Worm (Caenorhabditis elegans) whole organism, late embryonic: ENCODE measurements around the gene F14F9.6.

Experiments
- C08G9.2 ChIP-seq: sonication (generic microtip); optimal IDR thresholded peaks from 2 replicates; lab custom pipeline; 2016; ENCODE audit warnings: mild to moderate bottlenecking, missing genetic modification characterization, moderate library complexity, missing compliant biosample characterization
- C38D4.7 ChIP-seq: fragments of 200-800 bp; sonication (Bioruptor generic); optimal IDR thresholded peaks from 2 replicates; lab custom pipeline; 2018; ENCODE audit warnings: mild to moderate bottlenecking, missing genetic modification characterization, moderate library complexity, missing compliant biosample characterization
- F13H6.1 ChIP-seq: sonication (generic microtip); optimal IDR thresholded peaks from 2 replicates; lab custom pipeline; 2016; ENCODE audit warnings: missing genetic modification characterization, missing compliant biosample characterization
- K09A11.1 ChIP-seq: sonication (generic microtip); optimal IDR thresholded peaks from 2 replicates; lab custom pipeline; 2017; ENCODE audit warnings: antibody characterized with exemption, mild to moderate bottlenecking, missing genetic modification characterization, missing compliant biosample characterization; ENCODE audit not compliant: insufficient read depth
- T23F11.4 ChIP-seq: fragments of 200-800 bp; sonication (Bioruptor generic); optimal IDR thresholded peaks from 2 replicates; lab custom pipeline; 2018; ENCODE audit warnings: mild to moderate bottlenecking, missing genetic modification characterization, missing compliant biosample characterization
- Y22D7AL.16 ChIP-seq: sonication (generic microtip); optimal IDR thresholded peaks from 2 replicates; lab custom pipeline; 2016; ENCODE audit warnings: missing genetic modification characterization, missing compliant biosample characterization
- ahr-1 ChIP-seq: sonication (generic microtip); optimal IDR thresholded peaks from 2 replicates; lab custom pipeline; 2016; ENCODE audit warnings: missing genetic modification characterization, missing compliant biosample characterization
- ceh-14 ChIP-seq: sonication (generic microtip); optimal IDR thresholded peaks from 2 replicates; lab custom pipeline; 2016; ENCODE audit warnings: missing genotype, missing genetic modification characterization, missing compliant biosample characterization
- ceh-18 ChIP-seq: sonication (generic microtip); optimal IDR thresholded peaks from 2 replicates; lab custom pipeline; 2016; ENCODE audit warnings: missing genetic modification characterization, missing compliant biosample characterization
- ceh-19 ChIP-seq: fragments of 200-800 bp; sonication (Bioruptor generic); optimal IDR thresholded peaks from 2 replicates; lab custom pipeline; 2018; ENCODE audit warnings: mild to moderate bottlenecking, missing genetic modification characterization, missing compliant biosample characterization
- ceh-22 ChIP-seq: sonication (generic microtip); optimal IDR thresholded peaks from 2 replicates; lab custom pipeline; 2017; ENCODE audit warnings: missing biosample characterization, missing genetic modification characterization
- ceh-24 ChIP-seq: sonication (generic microtip); optimal IDR thresholded peaks from 2 replicates; lab custom pipeline; 2016; ENCODE audit warnings: mild to moderate bottlenecking, missing genetic modification characterization, missing compliant biosample characterization
- ceh-30 ChIP-seq: fragments of 150-350 bp; optimal IDR thresholded peaks from 2 replicates; lab custom pipeline; 2014; ENCODE audit warnings: missing biosample characterization, missing genetic modification characterization
- ceh-31 ChIP-seq: sonication (generic microtip); optimal IDR thresholded peaks from 2 replicates; lab custom pipeline; 2016; ENCODE audit warnings: missing genetic modification characterization, missing compliant biosample characterization
- ceh-34 ChIP-seq: sonication (generic microtip); optimal IDR thresholded peaks from 2 replicates; lab custom pipeline; 2016; ENCODE audit warnings: mild to moderate bottlenecking, missing genetic modification characterization, missing compliant biosample characterization
- ceh-45 ChIP-seq: fragments of 200-800 bp; sonication (Bioruptor generic); IDR thresholded peaks from 2 replicates; pipeline ENCODE4 v1.3.6; 2022; ENCODE audit warnings: missing genetic modification reagents, missing genetic modification characterization, missing compliant biosample characterization
- ceh-48 ChIP-seq: sonication (generic microtip); optimal IDR thresholded peaks from 2 replicates; lab custom pipeline; 2016; ENCODE audit warnings: missing genetic modification characterization, inconsistent platforms, missing compliant biosample characterization
- ceh-6 ChIP-seq: fragments of 200-800 bp; sonication (Bioruptor generic); optimal IDR thresholded peaks from 2 replicates; lab custom pipeline; 2018; ENCODE audit warnings: mild to moderate bottlenecking, missing genetic modification characterization, missing compliant biosample characterization
- fax-1 ChIP-seq: sonication (generic microtip); optimal IDR thresholded peaks from 2 replicates; lab custom pipeline; 2016; ENCODE audit warnings: missing genotype, missing genetic modification characterization, missing compliant biosample characterization
- fkh-6 ChIP-seq: sonication (generic microtip); optimal IDR thresholded peaks from 2 replicates; lab custom pipeline; 2016; ENCODE audit warnings: missing genetic modification characterization, missing compliant biosample characterization
- gmeb-2 ChIP-seq: sonication (generic microtip); optimal IDR thresholded peaks from 2 replicates; lab custom pipeline; 2016; ENCODE audit warnings: missing genetic modification characterization, inconsistent platforms, missing compliant biosample characterization
- hlh-15 ChIP-seq: sonication (generic microtip); optimal IDR thresholded peaks from 2 replicates; lab custom pipeline; 2016; ENCODE audit warnings: missing genetic modification characterization, missing compliant biosample characterization
- hlh-6 ChIP-seq: sonication (generic microtip); optimal IDR thresholded peaks from 2 replicates; lab custom pipeline; 2016; ENCODE audit warnings: missing genotype, missing genetic modification characterization, missing compliant biosample characterization
- hlh-8 ChIP-seq: sonication (generic microtip); optimal IDR thresholded peaks from 2 replicates; lab custom pipeline; 2016; ENCODE audit warnings: missing genotype, missing genetic modification characterization, missing compliant biosample characterization
- lin-11 ChIP-seq: fragments of 200-800 bp; sonication (Bioruptor generic); optimal IDR thresholded peaks from 2 replicates; lab custom pipeline; 2018; ENCODE audit warnings: mild to moderate bottlenecking, missing genetic modification characterization, missing compliant biosample characterization
- mec-3 ChIP-seq: sonication (generic microtip); optimal IDR thresholded peaks from 2 replicates; lab custom pipeline; 2016; ENCODE audit warnings: borderline replicate concordance, missing genetic modification characterization, missing compliant biosample characterization
- nhr-232 ChIP-seq: sonication (generic microtip); optimal IDR thresholded peaks from 2 replicates; lab custom pipeline; 2016; ENCODE audit warnings: missing genetic modification characterization, missing compliant biosample characterization
- npax-4 ChIP-seq: sonication (generic microtip); optimal IDR thresholded peaks from 2 replicates; lab custom pipeline; 2016; ENCODE audit warnings: missing genetic modification characterization, missing compliant biosample characterization
- pat-9 ChIP-seq: fragments of 200-800 bp; sonication (Bioruptor generic); optimal IDR thresholded peaks from 2 replicates; lab custom pipeline; 2018; ENCODE audit warnings: mild to moderate bottlenecking, missing genetic modification characterization, moderate library complexity, missing compliant biosample characterization
- pha-2 ChIP-seq: sonication (generic microtip); optimal IDR thresholded peaks from 2 replicates; lab custom pipeline; 2017; ENCODE audit warnings: mild to moderate bottlenecking, missing genetic modification characterization, missing compliant biosample characterization
- pqm-1 ChIP-seq: sonication (generic microtip); optimal IDR thresholded peaks from 2 replicates; lab custom pipeline; 2016; ENCODE audit warnings: missing genetic modification characterization, missing compliant biosample characterization
- pros-1 ChIP-seq: fragments of 150-350 bp; optimal IDR thresholded peaks from 2 replicates; lab custom pipeline; 2014; ENCODE audit warnings: missing biosample characterization, missing genetic modification reagents, missing genetic modification characterization
- sdc-2 ChIP-seq: sonication (generic microtip); optimal IDR thresholded peaks from 2 replicates; lab custom pipeline; 2016; ENCODE audit warnings: missing genotype, missing genetic modification characterization, missing compliant biosample characterization
- syd-9 ChIP-seq: sonication (generic microtip); optimal IDR thresholded peaks from 2 replicates; lab custom pipeline; 2016; ENCODE audit warnings: mild to moderate bottlenecking, missing genetic modification characterization, moderate library complexity, missing compliant biosample characterization
- tbx-2 ChIP-seq: sonication (generic microtip); optimal IDR thresholded peaks from 2 replicates; lab custom pipeline; 2016; ENCODE audit warnings: missing genetic modification characterization, missing compliant biosample characterization
- tbx-7 ChIP-seq: sonication (generic microtip); optimal IDR thresholded peaks from 2 replicates; lab custom pipeline; 2016; ENCODE audit warnings: missing genotype, missing genetic modification characterization, missing compliant biosample characterization
- ttx-3 ChIP-seq: sonication (generic microtip); optimal IDR thresholded peaks from 2 replicates; lab custom pipeline; 2016; ENCODE audit warnings: missing genetic modification reagents, missing genetic modification characterization, missing compliant biosample characterization
- unc-3 ChIP-seq, 2 experiments: fragments of 200-800 bp in 1 of 2; sonication (Bioruptor generic) in 1 of 2; sonication (generic microtip) in 1 of 2; conservative IDR thresholded peaks in 1 of 2; optimal IDR thresholded peaks in 1 of 2; 2 replicates each; pipeline versions ENCODE4 v1.3.6 to Lab custom; 2016 to 2022; ENCODE audit warnings: missing compliant biosample characterization in 2 of 2, missing genetic modification characterization in 2 of 2, missing genetic modification reagents in 1 of 2
- ztf-16 ChIP-seq: sonication (generic microtip); optimal IDR thresholded peaks from 2 replicates; lab custom pipeline; 2017; ENCODE audit warnings: missing genetic modification characterization, missing compliant biosample characterization

The F14F9.6 gene

DNA sequence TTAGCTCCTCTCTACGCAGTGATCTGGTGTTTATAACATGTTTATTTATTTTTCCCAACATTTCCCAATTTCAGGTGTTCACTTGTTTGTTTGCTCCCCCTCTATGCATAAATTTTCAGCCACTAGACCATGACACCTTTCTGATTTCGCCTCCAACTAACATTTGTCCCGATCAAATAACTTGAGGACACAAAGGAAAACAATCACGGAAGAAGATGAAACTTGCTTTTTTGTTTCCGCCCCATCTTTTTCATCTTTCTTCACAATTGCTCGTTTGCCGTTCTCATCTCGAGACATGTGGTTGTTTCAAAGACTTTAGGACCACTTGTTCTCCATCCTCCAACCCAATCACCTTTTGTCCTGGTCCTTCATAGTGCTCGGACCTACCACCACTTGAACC, 19.5 kb downstream of the F14F9.6 start, which contains the start of gene F14F9.5:
TSS of gene F14F9.5 (plus strand) at position 301 of the 400 bp plus-strand sequence.
- no peak for TF ChIP-seq nhr-232 (tag; lab: Kevin White, UChicago)

DNA sequence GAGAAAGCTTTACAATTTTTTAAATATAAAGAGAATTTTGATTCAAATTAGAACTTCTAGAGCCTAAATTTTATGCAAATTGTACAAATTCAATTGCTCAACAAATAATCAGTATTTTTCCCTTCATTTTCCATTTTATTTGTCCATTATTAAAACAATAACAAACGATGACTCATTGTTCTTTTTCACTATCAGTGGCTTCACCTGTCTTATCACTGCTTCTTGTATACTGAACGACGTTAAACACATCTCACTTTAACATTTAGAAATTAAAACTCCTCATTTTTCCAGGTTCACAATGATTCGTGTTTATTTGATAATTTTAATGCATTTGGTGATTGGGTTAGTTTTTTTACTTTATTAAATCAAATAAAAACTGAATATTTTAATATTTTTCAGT, 26.6 kb downstream of the F14F9.6 start, which contains the start of gene sid-1:
TSS of gene sid-1 (plus strand) at position 292 of the 400 bp plus-strand sequence.
- TF ChIP-seq ceh-45: no peak
- no peak for TF ChIP-seq fkh-6 (tag; lab: Kevin White, UChicago)
- no peak for TF ChIP-seq pat-9 (tag; lab: Kevin White, UChicago)
- TF ChIP-seq ahr-1: no peak
- no peak for TF ChIP-seq npax-4

DNA sequence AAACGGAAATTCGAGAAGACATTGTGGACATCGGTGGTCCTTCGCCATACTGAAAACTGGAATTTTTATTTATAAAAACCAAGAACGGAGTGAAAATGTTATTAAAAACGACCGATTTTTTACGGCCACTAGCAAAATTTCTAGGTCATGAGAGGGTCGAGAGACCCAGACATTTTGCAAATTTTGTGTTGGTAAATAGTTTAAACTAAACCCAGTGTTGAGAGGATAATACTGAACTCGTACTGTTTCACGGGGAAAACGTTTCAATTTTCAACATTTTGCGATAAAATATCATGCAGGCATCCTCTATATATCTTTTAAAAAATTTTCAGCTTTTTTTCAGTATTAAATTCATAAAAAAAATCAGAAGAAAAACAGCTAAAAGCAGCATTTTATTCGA, 27.2 kb downstream of the F14F9.6 start, which contains the start of gene C04F5.9:
TSS of gene C04F5.9 (minus strand) at position 101 of the 400 bp plus-strand sequence.
- no peak for TF ChIP-seq hlh-6 (tag; lab: Kevin White, UChicago)
- no peak for TF ChIP-seq nhr-232 (tag; lab: Kevin White, UChicago)
- TF ChIP-seq K09A11.1 (tag; lab: Kevin White, UChicago): no peak
- TF ChIP-seq C08G9.2 (tag; lab: Kevin White, UChicago): no peak
- no peak for TF ChIP-seq ceh-30 (tag; lab: Kevin White, UChicago)
- TF ChIP-seq ceh-6 (GFP tag; lab: Kevin White, UChicago): no peak
- TF ChIP-seq tbx-7: no peak
- TF ChIP-seq ahr-1: no peak
- TF ChIP-seq pros-1: no peak
- no peak for TF ChIP-seq ttx-3 (tag; lab: Kevin White, UChicago)
- no peak for TF ChIP-seq Y22D7AL.16 (tag; lab: Kevin White, UChicago)
- TF ChIP-seq ceh-31 (tag; lab: Kevin White, UChicago): no peak
- no peak for TF ChIP-seq ceh-14 (tag; lab: Kevin White, UChicago)
- no peak for TF ChIP-seq tbx-2
- no peak for TF ChIP-seq syd-9 (tag; lab: Kevin White, UChicago)
- no peak for TF ChIP-seq sdc-2 (tag; lab: Kevin White, UChicago)

DNA sequence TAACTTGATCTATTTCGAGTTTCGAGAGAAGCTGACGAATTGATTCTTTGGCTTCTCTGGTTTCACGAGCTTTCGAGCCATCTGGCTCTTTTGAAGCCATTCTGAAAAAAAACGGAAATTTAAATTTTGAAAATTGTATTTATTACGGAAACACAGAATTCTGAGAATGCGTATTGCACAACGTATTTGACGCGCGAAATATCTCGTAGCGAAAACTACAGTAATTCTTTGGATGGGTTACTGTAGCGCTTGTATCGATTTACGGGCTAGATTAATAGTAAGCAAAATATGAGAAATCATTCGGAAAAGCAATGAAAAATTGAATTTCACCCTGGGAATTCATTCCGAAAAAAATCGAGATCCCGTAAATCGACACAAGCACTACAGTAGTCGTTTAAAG, 32.6 kb downstream of the F14F9.6 start, which contains the start of gene C04F5.8:
TSS of gene C04F5.8 (minus strand) at position 101 of the 400 bp plus-strand sequence.
- no peak for TF ChIP-seq tbx-7
- TF ChIP-seq tbx-2: no peak
- no peak for TF ChIP-seq mec-3 (tag; lab: Kevin White, UChicago)
- TF ChIP-seq ceh-34 (tag; lab: Kevin White, UChicago): no peak
- no peak for TF ChIP-seq hlh-6 (tag; lab: Kevin White, UChicago)
- no peak for TF ChIP-seq pqm-1 (tag; lab: Kevin White, UChicago)
- TF ChIP-seq unc-3 (GFP tag; conservative IDR thresholded peaks at IDR 0.05; lab: Robert Waterston, UW): no peak
- TF ChIP-seq unc-3 (tag; optimal IDR thresholded peaks at IDR 0.05; lab: Kevin White, UChicago): no peak
- no peak for TF ChIP-seq fax-1 (tag; lab: Kevin White, UChicago)
- no peak for TF ChIP-seq C38D4.7 (GFP tag; lab: Kevin White, UChicago)
- no peak for TF ChIP-seq T23F11.4
- TF ChIP-seq F13H6.1 (tag; lab: Kevin White, UChicago): no peak
- no peak for TF ChIP-seq hlh-8 (tag; lab: Kevin White, UChicago)
- TF ChIP-seq ztf-16: no peak
- no peak for TF ChIP-seq nhr-232 (tag; lab: Kevin White, UChicago)
- no peak for TF ChIP-seq ceh-31 (tag; lab: Kevin White, UChicago)
- no peak for TF ChIP-seq ttx-3 (tag; lab: Kevin White, UChicago)
- no peak for TF ChIP-seq ceh-19 (GFP tag; lab: Kevin White, UChicago)

DNA sequence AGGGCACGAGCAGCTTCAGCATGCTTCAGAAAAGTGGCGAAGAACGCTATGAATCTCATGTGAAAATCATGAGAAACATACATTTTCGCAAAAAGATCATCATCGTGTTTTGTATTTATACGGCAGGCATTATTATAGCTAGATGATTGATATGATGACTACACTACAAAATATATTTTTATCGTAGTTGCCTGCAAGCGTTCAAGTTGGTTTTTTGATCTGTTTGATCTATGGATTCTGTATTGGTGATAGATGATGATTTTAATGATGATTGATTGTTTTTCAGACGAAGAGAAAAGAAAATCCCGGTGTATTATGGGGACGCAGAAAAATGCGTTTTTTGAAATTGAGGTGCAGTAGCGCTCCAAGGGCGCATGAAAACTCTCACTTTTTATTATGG, 35.6 kb downstream of the F14F9.6 start, which contains the start of gene ugt-63:
TSS of gene ugt-63 (minus strand) at position 89 of the 400 bp plus-strand sequence.
- TF ChIP-seq ceh-19 (GFP tag; lab: Kevin White, UChicago) (no peak), hlh-15 (tag; lab: Kevin White, UChicago) (no peak), ceh-48 (tag; lab: Kevin White, UChicago) (no peak), gmeb-2 (tag; lab: Kevin White, UChicago) (no peak), ceh-22 (tag; lab: Kevin White, UChicago) (no peak), ceh-18 (tag; lab: Kevin White, UChicago) (no peak), sdc-2 (tag; lab: Kevin White, UChicago) (no peak), pha-2 (tag; lab: Kevin White, UChicago) (no peak), ceh-31 (tag; lab: Kevin White, UChicago) (no peak), lin-11 (tag; lab: Kevin White, UChicago) (no peak), unc-3 (GFP tag; conservative IDR thresholded peaks at IDR 0.05; lab: Robert Waterston, UW) (no peak), unc-3 (tag; optimal IDR thresholded peaks at IDR 0.05; lab: Kevin White, UChicago) (no peak), ahr-1 (no peak), ceh-24 (tag; lab: Kevin White, UChicago) (no peak)
- TF ChIP-seq, all 69 proteins: peak for 0
